Fruit fly (Drosophila melanogaster) whole organism, prepupa: ENCODE results near the gene gpp.

Source experiments
- Blimp-1 ChIP-seq: fragments of 200-800 bp; sonication (Bioruptor generic); optimal IDR thresholded peaks from 3 replicates; lab custom pipeline; 2017; ENCODE audit warnings: missing biosample characterization, missing genetic modification characterization, mild to moderate bottlenecking, moderate library complexity, missing genetic modification reagents
- CG10631 ChIP-seq: fragments of 200-800 bp; sonication (Bioruptor generic); optimal IDR thresholded peaks from 2 replicates; lab custom pipeline; 2016; ENCODE audit warnings: missing biosample characterization, missing genetic modification characterization
- CG11762 ChIP-seq: fragments of 200-800 bp; sonication (Bioruptor generic); optimal IDR thresholded peaks from 3 replicates; lab custom pipeline; 2016; ENCODE audit warnings: missing biosample characterization, missing genetic modification characterization; ENCODE audit not compliant: insufficient read depth
- CG15336 ChIP-seq: fragments of 200-800 bp; sonication (Bioruptor generic); IDR thresholded peaks from 2 replicates; pipeline ENCODE4 v1.3.6; 2022; ENCODE audit warnings: missing biosample characterization, missing genetic modification characterization
- CG1621 ChIP-seq: fragments of 200-800 bp; sonication (Bioruptor generic); optimal IDR thresholded peaks from 3 replicates; lab custom pipeline; 2018; ENCODE audit warnings: missing biosample characterization, mild to moderate bottlenecking, missing genetic modification characterization
- CG16779 ChIP-seq: fragments of 200-800 bp; sonication (Bioruptor generic); optimal IDR thresholded peaks from 3 replicates; lab custom pipeline; 2017; ENCODE audit warnings: missing biosample characterization, mild to moderate bottlenecking, missing genetic modification characterization
- CG3032 ChIP-seq: fragments of 200-800 bp; optimal IDR thresholded peaks from 2 replicates; lab custom pipeline; 2019; ENCODE audit warnings: missing biosample characterization, mild to moderate bottlenecking, missing genetic modification characterization, moderate library complexity
- CG32006 ChIP-seq: fragments of 200-800 bp; sonication (Bioruptor generic); optimal IDR thresholded peaks from 3 replicates; lab custom pipeline; 2017; ENCODE audit warnings: missing biosample characterization, mild to moderate bottlenecking, missing genetic modification characterization
- CG34406 ChIP-seq: fragments of 200-800 bp; sonication (Bioruptor generic); optimal IDR thresholded peaks from 3 replicates; lab custom pipeline; 2016; ENCODE audit warnings: missing biosample characterization, missing genetic modification characterization
- CG3919 ChIP-seq: fragments of 200-800 bp; sonication (Bioruptor generic); optimal IDR thresholded peaks from 3 replicates; lab custom pipeline; 2016; ENCODE audit warnings: missing biosample characterization, missing genetic modification characterization
- CG4318 ChIP-seq: fragments of 200-800 bp; sonication (Bioruptor generic); optimal IDR thresholded peaks from 3 replicates; lab custom pipeline; 2017; ENCODE audit warnings: missing biosample characterization, mild to moderate bottlenecking, missing genetic modification characterization
- CG6163 ChIP-seq: fragments of 200-800 bp; sonication (Bioruptor generic); IDR thresholded peaks from 3 replicates; pipeline ENCODE4 v1.3.6; 2022; ENCODE audit warnings: missing biosample characterization, missing genetic modification characterization
- CG6276 ChIP-seq: fragments of 200-800 bp; sonication (Bioruptor generic); optimal IDR thresholded peaks from 2 replicates; lab custom pipeline; 2017; ENCODE audit warnings: missing biosample characterization, mild to moderate bottlenecking, missing genetic modification characterization
- CG6792 ChIP-seq: fragments of 200-800 bp; sonication (Bioruptor generic); optimal IDR thresholded peaks from 3 replicates; lab custom pipeline; 2016; ENCODE audit warnings: missing biosample characterization, missing genetic modification characterization
- CG6808 ChIP-seq: fragments of 200-800 bp; sonication (Bioruptor generic); optimal IDR thresholded peaks from 3 replicates; lab custom pipeline; 2017; ENCODE audit warnings: missing biosample characterization, missing genetic modification characterization, mild to moderate bottlenecking, moderate library complexity, missing genetic modification reagents
- CG6854 ChIP-seq: fragments of 200-800 bp; sonication (Bioruptor generic); optimal IDR thresholded peaks from 2 replicates; lab custom pipeline; 2017; ENCODE audit warnings: missing biosample characterization, mild to moderate bottlenecking, missing genetic modification characterization
- CG7368 ChIP-seq: fragments of 200-800 bp; sonication (Bioruptor generic); optimal IDR thresholded peaks from 3 replicates; lab custom pipeline; 2016; ENCODE audit warnings: missing biosample characterization, missing genetic modification characterization
- CG8119 ChIP-seq: fragments of 200-800 bp; sonication (Bioruptor generic); IDR thresholded peaks from 3 replicates; pipeline ENCODE4 v1.3.6; 2022; ENCODE audit warnings: missing biosample characterization, missing genetic modification characterization
- CG8319 ChIP-seq: fragments of 200-800 bp; sonication (Bioruptor generic); optimal IDR thresholded peaks from 3 replicates; lab custom pipeline; 2016; ENCODE audit warnings: missing biosample characterization, missing genetic modification characterization
- CG8632 ChIP-seq: fragments of 200-800 bp; sonication (Bioruptor generic); optimal IDR thresholded peaks from 3 replicates; lab custom pipeline; 2016; ENCODE audit warnings: missing biosample characterization, missing genetic modification characterization
- CG9139 ChIP-seq: fragments of 200-800 bp; sonication (Bioruptor generic); optimal IDR thresholded peaks from 3 replicates; lab custom pipeline; 2017; ENCODE audit warnings: missing biosample characterization, mild to moderate bottlenecking, missing genetic modification characterization
- Eip75B ChIP-seq: fragments of 200-800 bp; sonication (Bioruptor generic); optimal IDR thresholded peaks from 3 replicates; lab custom pipeline; 2016; ENCODE audit warnings: missing biosample characterization, missing genetic modification characterization
- Eip78C ChIP-seq: fragments of 200-800 bp; sonication (Bioruptor generic); peaks from one replicate; lab custom pipeline; 2016; ENCODE audit warnings: missing biosample characterization, missing genetic modification characterization
- Eip93F ChIP-seq: fragments of 200-800 bp; sonication (Bioruptor generic); optimal IDR thresholded peaks from 2 replicates; lab custom pipeline; 2016; ENCODE audit warnings: missing biosample characterization, mild to moderate bottlenecking, missing genetic modification characterization
- Ets21C ChIP-seq: fragments of 200-800 bp; sonication (Bioruptor generic); optimal IDR thresholded peaks from 3 replicates; lab custom pipeline; 2016; ENCODE audit warnings: missing biosample characterization, missing genetic modification characterization
- Ets96B ChIP-seq: fragments of 200-800 bp; optimal IDR thresholded peaks from 2 replicates; lab custom pipeline; 2019; ENCODE audit warnings: missing biosample characterization, mild to moderate bottlenecking, missing genetic modification characterization, moderate library complexity
- Hr38 ChIP-seq: sonication (Bioruptor generic); optimal IDR thresholded peaks from 2 replicates; lab custom pipeline; 2016; ENCODE audit warnings: missing biosample characterization, missing genetic modification characterization
- Lpt ChIP-seq: fragments of 200-800 bp; sonication (Bioruptor generic); optimal IDR thresholded peaks from 3 replicates; lab custom pipeline; 2016; ENCODE audit warnings: missing biosample characterization, missing genetic modification characterization
- Sox14 ChIP-seq: fragments of 200-800 bp; sonication (Bioruptor generic); optimal IDR thresholded peaks from 3 replicates; lab custom pipeline; 2016; ENCODE audit warnings: missing biosample characterization, missing genetic modification characterization
- Sox15 ChIP-seq: fragments of 200-800 bp; sonication (Bioruptor generic); optimal IDR thresholded peaks from 3 replicates; lab custom pipeline; 2016; ENCODE audit warnings: missing biosample characterization, missing genetic modification characterization
- achi ChIP-seq: fragments of 200-800 bp; sonication (Bioruptor generic); optimal IDR thresholded peaks from 3 replicates; lab custom pipeline; 2016; ENCODE audit warnings: missing biosample characterization, missing genetic modification characterization
- cyc ChIP-seq: fragments of 200-800 bp; sonication (Bioruptor generic); optimal IDR thresholded peaks from 3 replicates; lab custom pipeline; 2016; ENCODE audit warnings: missing biosample characterization, missing genetic modification characterization
- dac ChIP-seq: fragments of 200-800 bp; sonication (Bioruptor generic); optimal IDR thresholded peaks from 2 replicates; lab custom pipeline; 2017; ENCODE audit warnings: missing biosample characterization, mild to moderate bottlenecking, missing genetic modification characterization
- dsx ChIP-seq: fragments of 200-800 bp; optimal IDR thresholded peaks from 3 replicates; lab custom pipeline; 2019; ENCODE audit warnings: missing biosample characterization, mild to moderate bottlenecking, missing genetic modification characterization, moderate library complexity; ENCODE audit not compliant: poor library complexity, severe bottlenecking
- eg ChIP-seq: fragments of 200-800 bp; sonication (Bioruptor generic); IDR thresholded peaks from 3 replicates; pipeline ENCODE4 v1.3.6; 2022; ENCODE audit warnings: missing biosample characterization, missing genetic modification characterization
- fkh ChIP-seq: fragments of 200-800 bp; sonication (Bioruptor generic); optimal IDR thresholded peaks from 3 replicates; lab custom pipeline; 2017; ENCODE audit warnings: missing biosample characterization, mild to moderate bottlenecking, missing genetic modification characterization, moderate library complexity
- lz ChIP-seq: fragments of 200-800 bp; sonication (Bioruptor generic); optimal IDR thresholded peaks from 3 replicates; lab custom pipeline; 2016; ENCODE audit warnings: missing biosample characterization, missing genetic modification characterization
- salr ChIP-seq, 2 experiments: fragments of 200-800 bp; sonication (Bioruptor generic); optimal IDR thresholded peaks; 3 replicates each; lab custom pipeline; 2016 to 2018; ENCODE audit warnings: missing biosample characterization in 2 of 2, missing genetic modification characterization in 2 of 2, mild to moderate bottlenecking in 1 of 2
- spab ChIP-seq: fragments of 200-800 bp; sonication (Bioruptor generic); optimal IDR thresholded peaks from 2 replicates; lab custom pipeline; 2017; ENCODE audit warnings: missing biosample characterization, mild to moderate bottlenecking, missing genetic modification characterization, missing genetic modification reagents
- ss ChIP-seq, 2 experiments: fragments of 200-800 bp; sonication (Bioruptor generic); optimal IDR thresholded peaks; 2 replicates in 1 of 2; 3 replicates in 1 of 2; lab custom pipeline; 2017 to 2018; ENCODE audit warnings: mild to moderate bottlenecking in 2 of 2, missing biosample characterization in 2 of 2, missing genetic modification characterization in 2 of 2, moderate library complexity in 1 of 2
- svp ChIP-seq: fragments of 200-800 bp; sonication (Bioruptor generic); peaks from one replicate; lab custom pipeline; 2016; ENCODE audit warnings: missing biosample characterization, missing genetic modification characterization
- topi ChIP-seq: fragments of 200-800 bp; sonication (Bioruptor generic); optimal IDR thresholded peaks from 3 replicates; lab custom pipeline; 2016; ENCODE audit warnings: missing biosample characterization, missing genetic modification characterization
- vri ChIP-seq: fragments of 200-800 bp; sonication (Bioruptor generic); optimal IDR thresholded peaks from 3 replicates; lab custom pipeline; 2016; ENCODE audit warnings: missing biosample characterization, mild to moderate bottlenecking, missing genetic modification characterization

The gpp gene

DNA sequence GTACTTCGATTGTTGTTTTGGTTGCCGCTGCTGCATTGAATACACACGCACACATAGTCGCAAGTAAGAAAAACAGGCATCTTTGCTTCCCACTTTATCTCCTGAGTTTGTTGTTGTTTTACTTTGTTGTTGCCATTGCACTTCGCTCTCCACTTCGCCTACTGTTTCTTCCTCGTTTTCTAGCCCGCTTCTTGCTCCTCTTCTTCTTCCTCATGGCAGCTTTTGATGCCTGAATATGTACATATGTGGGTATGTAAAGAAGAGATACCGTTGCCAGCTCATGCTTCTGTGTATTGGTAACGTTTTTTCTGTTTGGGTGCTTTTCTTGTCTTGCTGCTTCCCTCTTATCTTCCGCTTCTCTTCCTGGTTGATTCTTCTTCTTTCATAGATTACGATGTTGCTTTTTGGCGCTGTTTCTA is 2.5 kb downstream of the gpp start:
- TF ChIP-seq CG16779 (tag; lab: Kevin White, UChicago) (peak; percentile 45), salr (GFP tag; optimal IDR thresholded peaks at IDR 0.05; lab: Kevin White, UChicago) (no peak), Lpt (GFP tag; lab: Kevin White, UChicago) (peak; percentile 50), CG11762 (GFP tag; lab: Kevin White, UChicago) (peak; percentile 10), lz (no peak), vri (GFP tag; lab: Kevin White, UChicago) (peak; percentile 38), Eip93F (GFP tag; lab: Kevin White, UChicago) (no peak), CG34406 (GFP tag; lab: Kevin White, UChicago) (peak; percentile 22), CG8119 (GFP tag; lab: Robert Waterston, UW) (peak; percentile 56; the same call in 2 of the 3 replicates), fkh (GFP tag; lab: Kevin White, UChicago) (peak; percentile 65), Sox14 (no peak), CG6792 (GFP tag; lab: Kevin White, UChicago) (no peak), CG8632 (GFP tag; lab: Kevin White, UChicago) (peak; percentile 13), CG8319 (no peak), spab (GFP tag; lab: Kevin White, UChicago) (peak; percentile 42), CG6163 (GFP tag; lab: Robert Waterston, UW) (peak; percentile 87), Blimp-1 (no peak), Hr38 (GFP tag; lab: Kevin White, UChicago) (no peak), topi (GFP tag; lab: Kevin White, UChicago) (no peak), achi (GFP tag; lab: Kevin White, UChicago) (no peak), Eip75B (GFP tag; lab: Kevin White, UChicago) (peak; percentile 44), CG6854 (GFP tag; lab: Kevin White, UChicago) (peak; percentile 68), ss (GFP tag; optimal IDR thresholded peaks at IDR 0.05; lab: Kevin White, UChicago) (peak; percentile 76 to 80), Sox15 (GFP tag; lab: Kevin White, UChicago) (no peak), CG15336 (peak; percentile 25; the same call in 1 of the 2 replicates), CG10631 (no peak), CG3032 (tag; lab: Kevin White, UChicago) (peak; percentile 10), CG6276 (GFP tag; lab: Kevin White, UChicago) (peak; percentile 57), CG4318 (GFP tag; lab: Kevin White, UChicago) (no peak), CG1621 (peak; percentile 53), svp (GFP tag; lab: Kevin White, UChicago) (peak; percentile 87), eg (GFP tag; lab: Robert Waterston, UW) (peak; percentile 54; the same call in 2 of the 3 replicates), Ets96B (tag; lab: Kevin White, UChicago) (peak; percentile 19), CG3919 (GFP tag; lab: Kevin White, UChicago) (peak; percentile 50), CG7368 (GFP tag; lab: Kevin White, UChicago) (peak; percentile 12), dsx (GFP tag; lab: Kevin White, UChicago) (peak; percentile 93), CG6808 (peak; percentile 62), dac (GFP tag; lab: Kevin White, UChicago) (no peak), Ets21C (GFP tag; lab: Kevin White, UChicago) (no peak), Eip78C (GFP tag; lab: Kevin White, UChicago) (peak; percentile 41), CG32006 (GFP tag; lab: Kevin White, UChicago) (no peak), cyc (no peak), CG9139 (peak; percentile 69)
